Fruit fly (Drosophila melanogaster) whole organism, prepupa: ENCODE results near the gene Clk.

Experiments
- Blimp-1 ChIP-seq: fragments of 200-800 bp; sonication (Bioruptor generic); optimal IDR thresholded peaks from 3 replicates; lab custom pipeline; 2017; ENCODE audit warnings: missing biosample characterization, missing genetic modification characterization, mild to moderate bottlenecking, moderate library complexity, missing genetic modification reagents
- CG10631 ChIP-seq: fragments of 200-800 bp; sonication (Bioruptor generic); optimal IDR thresholded peaks from 2 replicates; lab custom pipeline; 2016; ENCODE audit warnings: missing biosample characterization, missing genetic modification characterization
- CG10669 ChIP-seq: fragments of 200-800 bp; sonication (Bioruptor generic); optimal IDR thresholded peaks from 3 replicates; lab custom pipeline; 2018; ENCODE audit warnings: missing biosample characterization, mild to moderate bottlenecking, missing genetic modification characterization, moderate library complexity
- CG11294 ChIP-seq: fragments of 200-800 bp; sonication (Bioruptor generic); IDR thresholded peaks from 2 replicates; pipeline ENCODE4 v1.3.6; 2022; ENCODE audit warnings: missing biosample characterization, missing genetic modification characterization
- CG11762 ChIP-seq: fragments of 200-800 bp; sonication (Bioruptor generic); optimal IDR thresholded peaks from 3 replicates; lab custom pipeline; 2016; ENCODE audit warnings: missing biosample characterization, missing genetic modification characterization; ENCODE audit not compliant: insufficient read depth
- CG11902 ChIP-seq: fragments of 200-800 bp; sonication (Bioruptor generic); optimal IDR thresholded peaks from 3 replicates; lab custom pipeline; 2016; ENCODE audit warnings: missing biosample characterization, missing genetic modification characterization
- CG15336 ChIP-seq: fragments of 200-800 bp; sonication (Bioruptor generic); IDR thresholded peaks from 2 replicates; pipeline ENCODE4 v1.3.6; 2022; ENCODE audit warnings: missing biosample characterization, missing genetic modification characterization
- CG1621 ChIP-seq: fragments of 200-800 bp; sonication (Bioruptor generic); optimal IDR thresholded peaks from 3 replicates; lab custom pipeline; 2018; ENCODE audit warnings: missing biosample characterization, mild to moderate bottlenecking, missing genetic modification characterization
- CG16779 ChIP-seq: fragments of 200-800 bp; sonication (Bioruptor generic); optimal IDR thresholded peaks from 3 replicates; lab custom pipeline; 2017; ENCODE audit warnings: missing biosample characterization, mild to moderate bottlenecking, missing genetic modification characterization
- CG3032 ChIP-seq: fragments of 200-800 bp; optimal IDR thresholded peaks from 2 replicates; lab custom pipeline; 2019; ENCODE audit warnings: missing biosample characterization, mild to moderate bottlenecking, missing genetic modification characterization, moderate library complexity
- CG31627 ChIP-seq: fragments of 200-800 bp; sonication (Bioruptor generic); optimal IDR thresholded peaks from 3 replicates; lab custom pipeline; 2016; ENCODE audit warnings: missing biosample characterization, missing genetic modification characterization
- CG32006 ChIP-seq: fragments of 200-800 bp; sonication (Bioruptor generic); optimal IDR thresholded peaks from 3 replicates; lab custom pipeline; 2017; ENCODE audit warnings: missing biosample characterization, mild to moderate bottlenecking, missing genetic modification characterization
- CG34406 ChIP-seq: fragments of 200-800 bp; sonication (Bioruptor generic); optimal IDR thresholded peaks from 3 replicates; lab custom pipeline; 2016; ENCODE audit warnings: missing biosample characterization, missing genetic modification characterization
- CG4318 ChIP-seq: fragments of 200-800 bp; sonication (Bioruptor generic); optimal IDR thresholded peaks from 3 replicates; lab custom pipeline; 2017; ENCODE audit warnings: missing biosample characterization, mild to moderate bottlenecking, missing genetic modification characterization
- CG6163 ChIP-seq: fragments of 200-800 bp; sonication (Bioruptor generic); IDR thresholded peaks from 3 replicates; pipeline ENCODE4 v1.3.6; 2022; ENCODE audit warnings: missing biosample characterization, missing genetic modification characterization
- CG6276 ChIP-seq: fragments of 200-800 bp; sonication (Bioruptor generic); optimal IDR thresholded peaks from 2 replicates; lab custom pipeline; 2017; ENCODE audit warnings: missing biosample characterization, mild to moderate bottlenecking, missing genetic modification characterization
- CG6792 ChIP-seq: fragments of 200-800 bp; sonication (Bioruptor generic); optimal IDR thresholded peaks from 3 replicates; lab custom pipeline; 2016; ENCODE audit warnings: missing biosample characterization, missing genetic modification characterization
- CG6808 ChIP-seq: fragments of 200-800 bp; sonication (Bioruptor generic); optimal IDR thresholded peaks from 3 replicates; lab custom pipeline; 2017; ENCODE audit warnings: missing biosample characterization, missing genetic modification characterization, mild to moderate bottlenecking, moderate library complexity, missing genetic modification reagents
- CG6854 ChIP-seq: fragments of 200-800 bp; sonication (Bioruptor generic); optimal IDR thresholded peaks from 2 replicates; lab custom pipeline; 2017; ENCODE audit warnings: missing biosample characterization, mild to moderate bottlenecking, missing genetic modification characterization
- CG7368 ChIP-seq: fragments of 200-800 bp; sonication (Bioruptor generic); optimal IDR thresholded peaks from 3 replicates; lab custom pipeline; 2016; ENCODE audit warnings: missing biosample characterization, missing genetic modification characterization
- CG8119 ChIP-seq: fragments of 200-800 bp; sonication (Bioruptor generic); IDR thresholded peaks from 3 replicates; pipeline ENCODE4 v1.3.6; 2022; ENCODE audit warnings: missing biosample characterization, missing genetic modification characterization
- CG8319 ChIP-seq: fragments of 200-800 bp; sonication (Bioruptor generic); optimal IDR thresholded peaks from 3 replicates; lab custom pipeline; 2016; ENCODE audit warnings: missing biosample characterization, missing genetic modification characterization
- CG8632 ChIP-seq: fragments of 200-800 bp; sonication (Bioruptor generic); optimal IDR thresholded peaks from 3 replicates; lab custom pipeline; 2016; ENCODE audit warnings: missing biosample characterization, missing genetic modification characterization
- CG9139 ChIP-seq: fragments of 200-800 bp; sonication (Bioruptor generic); optimal IDR thresholded peaks from 3 replicates; lab custom pipeline; 2017; ENCODE audit warnings: missing biosample characterization, mild to moderate bottlenecking, missing genetic modification characterization
- Eip78C ChIP-seq: fragments of 200-800 bp; sonication (Bioruptor generic); peaks from one replicate; lab custom pipeline; 2016; ENCODE audit warnings: missing biosample characterization, missing genetic modification characterization
- Eip93F ChIP-seq: fragments of 200-800 bp; sonication (Bioruptor generic); optimal IDR thresholded peaks from 2 replicates; lab custom pipeline; 2016; ENCODE audit warnings: missing biosample characterization, mild to moderate bottlenecking, missing genetic modification characterization
- Ets21C ChIP-seq: fragments of 200-800 bp; sonication (Bioruptor generic); optimal IDR thresholded peaks from 3 replicates; lab custom pipeline; 2016; ENCODE audit warnings: missing biosample characterization, missing genetic modification characterization
- Gug ChIP-seq: fragments of 200-800 bp; sonication (Bioruptor generic); IDR thresholded peaks from 2 replicates; pipeline ENCODE4 v1.3.6; 2022; ENCODE audit warnings: missing biosample characterization, missing genetic modification characterization
- Hr38 ChIP-seq: sonication (Bioruptor generic); optimal IDR thresholded peaks from 2 replicates; lab custom pipeline; 2016; ENCODE audit warnings: missing biosample characterization, missing genetic modification characterization
- Hr39 ChIP-seq: fragments of 200-800 bp; sonication (Bioruptor generic); optimal IDR thresholded peaks from 2 replicates; lab custom pipeline; 2016; ENCODE audit warnings: missing biosample characterization, missing genetic modification characterization
- Hr4 ChIP-seq: fragments of 200-800 bp; sonication (Bioruptor generic); optimal IDR thresholded peaks from 3 replicates; lab custom pipeline; 2016; ENCODE audit warnings: missing biosample characterization, missing genetic modification characterization
- Lpt ChIP-seq: fragments of 200-800 bp; sonication (Bioruptor generic); optimal IDR thresholded peaks from 3 replicates; lab custom pipeline; 2016; ENCODE audit warnings: missing biosample characterization, missing genetic modification characterization
- Met ChIP-seq: fragments of 200-800 bp; sonication (Bioruptor generic); optimal IDR thresholded peaks from 3 replicates; lab custom pipeline; 2016; ENCODE audit warnings: missing biosample characterization, missing genetic modification characterization
- Smox ChIP-seq: fragments of 200-800 bp; sonication (Bioruptor generic); optimal IDR thresholded peaks from 3 replicates; lab custom pipeline; 2016; ENCODE audit warnings: missing biosample characterization, missing genetic modification characterization
- Sox15 ChIP-seq: fragments of 200-800 bp; sonication (Bioruptor generic); optimal IDR thresholded peaks from 3 replicates; lab custom pipeline; 2016; ENCODE audit warnings: missing biosample characterization, missing genetic modification characterization
- achi ChIP-seq: fragments of 200-800 bp; sonication (Bioruptor generic); optimal IDR thresholded peaks from 3 replicates; lab custom pipeline; 2016; ENCODE audit warnings: missing biosample characterization, missing genetic modification characterization
- cyc ChIP-seq: fragments of 200-800 bp; sonication (Bioruptor generic); optimal IDR thresholded peaks from 3 replicates; lab custom pipeline; 2016; ENCODE audit warnings: missing biosample characterization, missing genetic modification characterization
- dac ChIP-seq: fragments of 200-800 bp; sonication (Bioruptor generic); optimal IDR thresholded peaks from 2 replicates; lab custom pipeline; 2017; ENCODE audit warnings: missing biosample characterization, mild to moderate bottlenecking, missing genetic modification characterization
- dsx ChIP-seq: fragments of 200-800 bp; optimal IDR thresholded peaks from 3 replicates; lab custom pipeline; 2019; ENCODE audit warnings: missing biosample characterization, mild to moderate bottlenecking, missing genetic modification characterization, moderate library complexity; ENCODE audit not compliant: poor library complexity, severe bottlenecking
- eg ChIP-seq: fragments of 200-800 bp; sonication (Bioruptor generic); IDR thresholded peaks from 3 replicates; pipeline ENCODE4 v1.3.6; 2022; ENCODE audit warnings: missing biosample characterization, missing genetic modification characterization
- esn ChIP-seq: fragments of 200-800 bp; sonication (Bioruptor generic); optimal IDR thresholded peaks from 2 replicates; lab custom pipeline; 2016; ENCODE audit warnings: missing biosample characterization, mild to moderate bottlenecking, missing genetic modification characterization, moderate library complexity
- fd59A ChIP-seq: fragments of 200-800 bp; sonication (Bioruptor generic); optimal IDR thresholded peaks from 2 replicates; lab custom pipeline; 2017; ENCODE audit warnings: missing biosample characterization, mild to moderate bottlenecking, missing genetic modification characterization, missing genetic modification reagents
- fd85E ChIP-seq: fragments of 200-800 bp; sonication (Bioruptor generic); optimal IDR thresholded peaks from 3 replicates; lab custom pipeline; 2016; ENCODE audit warnings: missing biosample characterization, missing genetic modification characterization
- fkh ChIP-seq: fragments of 200-800 bp; sonication (Bioruptor generic); optimal IDR thresholded peaks from 3 replicates; lab custom pipeline; 2017; ENCODE audit warnings: missing biosample characterization, mild to moderate bottlenecking, missing genetic modification characterization, moderate library complexity
- net ChIP-seq: fragments of 200-800 bp; sonication (Bioruptor generic); optimal IDR thresholded peaks from 3 replicates; lab custom pipeline; 2016; ENCODE audit warnings: missing biosample characterization, missing genetic modification characterization
- pdm3 ChIP-seq: fragments of 200-800 bp; sonication (Bioruptor generic); optimal IDR thresholded peaks from 3 replicates; lab custom pipeline; 2016; ENCODE audit warnings: missing biosample characterization, missing genetic modification characterization
- salr ChIP-seq, 2 experiments: fragments of 200-800 bp; sonication (Bioruptor generic); optimal IDR thresholded peaks; 3 replicates each; lab custom pipeline; 2016 to 2018; ENCODE audit warnings: missing biosample characterization in 2 of 2, missing genetic modification characterization in 2 of 2, mild to moderate bottlenecking in 1 of 2
- spab ChIP-seq: fragments of 200-800 bp; sonication (Bioruptor generic); optimal IDR thresholded peaks from 2 replicates; lab custom pipeline; 2017; ENCODE audit warnings: missing biosample characterization, mild to moderate bottlenecking, missing genetic modification characterization, missing genetic modification reagents
- svp ChIP-seq: fragments of 200-800 bp; sonication (Bioruptor generic); peaks from one replicate; lab custom pipeline; 2016; ENCODE audit warnings: missing biosample characterization, missing genetic modification characterization
- vri ChIP-seq: fragments of 200-800 bp; sonication (Bioruptor generic); optimal IDR thresholded peaks from 3 replicates; lab custom pipeline; 2016; ENCODE audit warnings: missing biosample characterization, mild to moderate bottlenecking, missing genetic modification characterization

Clk gene

dm6 chr3L:7809289-7810099 is 34.1 kb upstream of the Clk start, which contains the start of gene CG32369:
TSS of gene CG32369 (minus strand) at chr3L:7809825.
- TF ChIP-seq cyc (peak; percentile 38), CG16779 (tag; lab: Kevin White, UChicago) (peak; percentile 87), CG4318 (GFP tag; lab: Kevin White, UChicago) (peak; percentile 27), CG31627 (GFP tag; lab: Kevin White, UChicago) (peak; percentile 45), CG11294 (GFP tag; lab: Robert Waterston, UW) (no peak), svp (GFP tag; lab: Kevin White, UChicago) (no peak), CG6792 (GFP tag; lab: Kevin White, UChicago) (peak; percentile 50), eg (peak; percentile 96), pdm3 (GFP tag; lab: Kevin White, UChicago) (peak; percentile 81), CG10669 (GFP tag; lab: Kevin White, UChicago) (peak; percentile 70), CG7368 (peak; percentile 73), CG15336 (GFP tag; lab: Robert Waterston, UW) (peak; percentile 87), vri (GFP tag; lab: Kevin White, UChicago) (peak; percentile 99), spab (GFP tag; lab: Kevin White, UChicago) (peak; percentile 78), net (peak; percentile 89), CG34406 (GFP tag; lab: Kevin White, UChicago) (peak; percentile 78), CG8119 (peak; percentile 94), dsx (GFP tag; lab: Kevin White, UChicago) (peak; percentile 71), CG9139 (GFP tag; lab: Kevin White, UChicago) (peak; percentile 85), Eip93F (GFP tag; lab: Kevin White, UChicago) (peak; percentile 83), CG3032 (tag; lab: Kevin White, UChicago) (peak; percentile 63), CG6854 (GFP tag; lab: Kevin White, UChicago) (peak; percentile 84), Hr4 (GFP tag; lab: Kevin White, UChicago) (peak; percentile 69), esn (GFP tag; lab: Kevin White, UChicago) (peak; percentile 75), CG8319 (GFP tag; lab: Kevin White, UChicago) (peak; percentile 63), CG32006 (peak; percentile 86), CG10631 (GFP tag; lab: Kevin White, UChicago) (peak; percentile 62), CG6163 (GFP tag; lab: Robert Waterston, UW) (peak; percentile 95), fkh (peak; percentile 76), Gug (peak; percentile 75; the same call in 1 of the 2 replicates), Ets21C (peak; percentile 12), salr (GFP tag; optimal IDR thresholded peaks at IDR 0.05; lab: Kevin White, UChicago) (peak in 1 of 2 experiments; percentile 81), CG1621 (tag; lab: Kevin White, UChicago) (peak; percentile 83), Sox15 (GFP tag; lab: Kevin White, UChicago) (no peak), Smox (GFP tag; lab: Kevin White, UChicago) (peak; percentile 71), Blimp-1 (GFP tag; lab: Kevin White, UChicago) (no peak), Hr38 (GFP tag; lab: Kevin White, UChicago) (no peak), dac (GFP tag; lab: Kevin White, UChicago) (peak; percentile 64), CG11762 (peak; percentile 74), CG6808 (peak; percentile 85), CG6276 (GFP tag; lab: Kevin White, UChicago) (peak; percentile 92), achi (peak; percentile 81), fd85E (GFP tag; lab: Kevin White, UChicago) (peak; percentile 63), Eip78C (GFP tag; lab: Kevin White, UChicago) (peak; percentile 87), CG11902 (GFP tag; lab: Kevin White, UChicago) (no peak), Hr39 (GFP tag; lab: Kevin White, UChicago) (no peak), CG8632 (GFP tag; lab: Kevin White, UChicago) (peak; percentile 69), fd59A (GFP tag; lab: Kevin White, UChicago) (peak; percentile 65), Met (GFP tag; lab: Kevin White, UChicago) (peak; percentile 73), Lpt (GFP tag; lab: Kevin White, UChicago) (peak; percentile 67)
